Fruit fly (Drosophila melanogaster): ENCODE measurements around the gene CG14562.

The CG14562 gene

dm6 chr3L:21941615-21942259 is at the start of gene CG14562, which contains the start of gene PolH:
Gene CG14562, plus strand, starts transcription at chr3L:21942221.
Gene PolH, minus strand, starts transcription at chr3L:21941812.
- TF ChIP-seq net (GFP tag; optimal IDR thresholded peaks at IDR 0.05) (no peak), achi (GFP tag; optimal IDR thresholded peaks at IDR 0.05) (no peak)

DNA sequence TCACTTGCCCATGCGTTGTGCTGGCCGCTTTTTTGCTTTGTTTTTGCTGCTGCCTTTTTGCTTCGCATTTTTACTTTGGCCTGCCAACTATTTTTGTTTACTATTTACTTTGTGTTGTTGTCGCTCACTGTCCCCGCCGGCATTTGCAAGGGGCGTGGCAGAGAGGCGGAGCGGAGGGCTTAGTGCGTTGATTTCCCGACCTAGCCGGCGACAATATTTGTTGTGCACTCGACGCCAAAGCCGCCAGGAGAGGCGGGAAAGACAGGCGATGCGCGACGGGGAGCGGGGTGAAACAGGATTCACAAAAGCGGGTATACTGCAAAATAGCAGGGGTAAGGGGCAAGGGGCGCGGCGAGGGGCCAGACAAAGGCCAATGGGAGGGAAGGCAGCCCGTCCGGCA is 49.3 kb upstream of the CG14562 start:
- peak; percentile 72 for TF ChIP-seq CG6163 (GFP tag; IDR thresholded peaks at IDR 0.05)
- peak; percentile 74 for TF ChIP-seq eg (GFP tag; IDR thresholded peaks at IDR 0.05)
- peak; percentile 82 for TF ChIP-seq dsx (GFP tag; optimal IDR thresholded peaks at IDR 0.05; ENCODE audit: poor library complexity, severe bottlenecking)
- TF ChIP-seq vri (GFP tag; optimal IDR thresholded peaks at IDR 0.05), result no peak
- no peak for TF ChIP-seq svp (GFP tag)
- TF ChIP-seq ss (GFP tag; optimal IDR thresholded peaks at IDR 0.05), result peak; percentile 60 to 69
- TF ChIP-seq esn (GFP tag; optimal IDR thresholded peaks at IDR 0.05), result no peak
- TF ChIP-seq cyc (GFP tag; optimal IDR thresholded peaks at IDR 0.05), result no peak
- TF ChIP-seq CG3032 (tag; optimal IDR thresholded peaks at IDR 0.05), result peak; percentile 31
- TF ChIP-seq fd85E (GFP tag; optimal IDR thresholded peaks at IDR 0.05), result no peak
- peak; percentile 52 for TF ChIP-seq Gug (GFP tag; IDR thresholded peaks at IDR 0.05)
- TF ChIP-seq salr (GFP tag; optimal IDR thresholded peaks at IDR 0.05), result peak in 1 of 2 experiments; percentile 55
- peak; percentile 38 for TF ChIP-seq CG3919 (GFP tag; optimal IDR thresholded peaks at IDR 0.05)
- TF ChIP-seq net (GFP tag; optimal IDR thresholded peaks at IDR 0.05), result peak; percentile 1
- no peak for TF ChIP-seq CG7368 (GFP tag; optimal IDR thresholded peaks at IDR 0.05)
- no peak for TF ChIP-seq Hr38 (GFP tag; optimal IDR thresholded peaks at IDR 0.05)
- TF ChIP-seq Sox102F (GFP tag; optimal IDR thresholded peaks at IDR 0.05), result no peak
- no peak for TF ChIP-seq Blimp-1 (GFP tag; optimal IDR thresholded peaks at IDR 0.05)
- no peak for TF ChIP-seq topi (GFP tag; optimal IDR thresholded peaks at IDR 0.05)
- peak; percentile 65 for TF ChIP-seq CG6276 (GFP tag; optimal IDR thresholded peaks at IDR 0.05)
- TF ChIP-seq lz (GFP tag; optimal IDR thresholded peaks at IDR 0.05), result no peak
- peak; percentile 37 for TF ChIP-seq spab (GFP tag; optimal IDR thresholded peaks at IDR 0.05)
- peak; percentile 77 for TF ChIP-seq Lpt (GFP tag; optimal IDR thresholded peaks at IDR 0.05)
- no peak for TF ChIP-seq CG11762 (GFP tag; optimal IDR thresholded peaks at IDR 0.05; ENCODE audit: insufficient read depth)
- TF ChIP-seq fkh (GFP tag; optimal IDR thresholded peaks at IDR 0.05), result no peak
- TF ChIP-seq CG15336 (GFP tag; IDR thresholded peaks at IDR 0.05), result peak; percentile 48; the same call in 1 of the 2 replicates
- peak; percentile 28 for TF ChIP-seq dac (GFP tag; optimal IDR thresholded peaks at IDR 0.05)
- no peak for TF ChIP-seq CG11902 (GFP tag; optimal IDR thresholded peaks at IDR 0.05)
- peak; percentile 90 for TF ChIP-seq CG1621 (tag; optimal IDR thresholded peaks at IDR 0.05)
- no peak for TF ChIP-seq CG9139 (GFP tag; optimal IDR thresholded peaks at IDR 0.05)
- no peak for TF ChIP-seq pdm3 (GFP tag; optimal IDR thresholded peaks at IDR 0.05)
- TF ChIP-seq fd59A (GFP tag; optimal IDR thresholded peaks at IDR 0.05), result no peak
- TF ChIP-seq CG8119 (GFP tag; IDR thresholded peaks at IDR 0.05), result peak; percentile 64; the same call in 2 of the 3 replicates
- peak; percentile 12 for TF ChIP-seq Sox14 (GFP tag; optimal IDR thresholded peaks at IDR 0.05)
- no peak for TF ChIP-seq CG4318 (GFP tag; optimal IDR thresholded peaks at IDR 0.05)
- peak; percentile 71 for TF ChIP-seq CG6808 (GFP tag; optimal IDR thresholded peaks at IDR 0.05)
- no peak for TF ChIP-seq acj6 (GFP tag; optimal IDR thresholded peaks at IDR 0.05)
- TF ChIP-seq OdsH (GFP tag; optimal IDR thresholded peaks at IDR 0.05), result no peak
- no peak for TF ChIP-seq CG6792 (GFP tag; optimal IDR thresholded peaks at IDR 0.05)
- no peak for TF ChIP-seq CG31627 (GFP tag; optimal IDR thresholded peaks at IDR 0.05)
- TF ChIP-seq Ets21C (GFP tag; optimal IDR thresholded peaks at IDR 0.05), result no peak
- no peak for TF ChIP-seq Eip93F (GFP tag; optimal IDR thresholded peaks at IDR 0.05)
- TF ChIP-seq CG10669 (GFP tag; optimal IDR thresholded peaks at IDR 0.05), result peak; percentile 31
- TF ChIP-seq CG10631 (GFP tag; optimal IDR thresholded peaks at IDR 0.05), result no peak
- no peak for TF ChIP-seq Hr39 (GFP tag; optimal IDR thresholded peaks at IDR 0.05)
- TF ChIP-seq Ets96B (tag; optimal IDR thresholded peaks at IDR 0.05), result no peak
- TF ChIP-seq Eip75B (GFP tag; optimal IDR thresholded peaks at IDR 0.05), result no peak
- TF ChIP-seq Eip78C (GFP tag), result no peak
